Worm (Caenorhabditis elegans): ENCODE results near the gene chil-1.

- TF ChIP-seq ztf-11 (tag; optimal IDR thresholded peaks at IDR 0.05) (no peak), nhr-237 (tag; optimal IDR thresholded peaks at IDR 0.05) (no peak), nhr-76 (tag; optimal IDR thresholded peaks at IDR 0.05) (no peak), lin-32 (GFP tag; optimal IDR thresholded peaks at IDR 0.05) (no peak), nhr-28 (tag; optimal IDR thresholded peaks at IDR 0.05) (no peak), lin-13 (tag; optimal IDR thresholded peaks at IDR 0.05) (no peak), sem-2 (GFP tag; optimal IDR thresholded peaks at IDR 0.05) (no peak), elt-1 (tag; optimal IDR thresholded peaks at IDR 0.05; ENCODE audit: borderline replicate concordance, insufficient read depth) (no peak), ces-1 (GFP tag; optimal IDR thresholded peaks at IDR 0.05) (no peak), snpc-4 (tag; optimal IDR thresholded peaks at IDR 0.05) (no peak), mep-1 (tag; optimal IDR thresholded peaks at IDR 0.05) (no peak), unc-62 (GFP tag; optimal IDR thresholded peaks at IDR 0.05) (no peak)
These were observed 35.2 kb downstream of the chil-1 start, which contains the start of gene ZK938.12 for ce11 chrII:9831033-9831432.
